Worm (Caenorhabditis elegans) whole organism, midembryonic: Measurements from ENCODE around the gene C14A6.8.

Experiments used
- flt-1 ChIP-seq: fragments of 200-800 bp; sonication (Bioruptor generic); IDR thresholded peaks from 2 replicates; pipeline ENCODE4 v1.3.6; 2022; ENCODE audit warnings: missing genetic modification characterization, missing compliant biosample characterization
- med-1 ChIP-seq: sonication (generic microtip); optimal IDR thresholded peaks from 2 replicates; lab custom pipeline; 2017; ENCODE audit warnings: missing genetic modification characterization, mild to moderate bottlenecking, missing compliant biosample characterization, antibody characterized with exemption, missing genetic modification reagents; ENCODE audit not compliant: insufficient read depth
- tab-1 ChIP-seq: fragments of 200-800 bp; sonication (Bioruptor generic); IDR thresholded peaks from 2 replicates; pipeline ENCODE4 v1.3.6; 2022; ENCODE audit warnings: missing genetic modification characterization, missing compliant biosample characterization

DNA sequence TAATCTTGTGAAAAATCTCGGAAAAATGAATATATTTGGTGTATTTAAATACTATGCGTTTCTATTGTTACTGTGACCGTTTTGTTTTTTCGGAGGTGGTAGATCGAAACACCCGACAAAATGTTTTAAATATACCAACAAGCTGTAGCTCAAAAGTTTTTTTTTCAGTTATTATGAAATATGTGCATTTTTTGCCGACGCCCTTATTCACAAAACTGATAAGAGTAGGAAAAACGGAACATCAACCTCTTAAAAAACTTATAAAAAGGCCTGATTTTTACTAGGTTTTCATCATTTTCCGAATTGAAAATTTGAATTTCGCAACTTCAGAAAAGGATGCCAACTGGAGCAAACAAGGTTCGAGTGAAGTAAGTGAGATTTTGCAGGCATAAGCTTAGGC is 28.0 kb downstream of the C14A6.8 start, which contains the start of gene Y37H2A.14:
- no peak for TF ChIP-seq tab-1 (GFP tag; lab: Robert Waterston, UW)
- no peak for TF ChIP-seq flt-1 (GFP tag; lab: Robert Waterston, UW)
- TF ChIP-seq med-1 (GFP tag; lab: Kevin White, UChicago): no peak
